Fruit fly (Drosophila melanogaster): ENCODE measurements around the gene CG4362.

CG4362 gene

DNA sequence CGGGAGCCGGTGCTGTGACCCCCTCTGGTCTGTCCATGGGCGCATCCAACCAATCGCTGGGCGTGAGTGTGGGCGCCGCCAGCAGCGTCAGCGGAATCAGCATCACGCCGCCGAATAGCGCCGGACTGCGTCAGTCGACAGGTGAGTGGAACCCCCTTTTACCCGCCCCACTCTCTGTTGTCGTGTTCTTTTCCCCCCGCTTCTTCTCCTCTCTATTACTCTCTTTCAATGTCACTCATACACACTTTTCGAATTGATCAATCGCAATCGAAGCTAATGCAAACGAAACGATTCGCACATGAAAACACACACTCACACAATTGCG, 3.1 kb upstream of the CG4362 start (continued):
- TF ChIP-seq ttk (GFP tag; IDR thresholded peaks at IDR 0.05) (no peak), yki (optimal IDR thresholded peaks at IDR 0.05) (no peak), Ptx1 (GFP tag; IDR thresholded peaks at IDR 0.05) (0 out of 2 replicates have a peak, but pooled peaks have one; percentile 31), Atf6 (GFP tag; IDR thresholded peaks at IDR 0.05) (no peak), Hr78 (GFP tag; optimal IDR thresholded peaks at IDR 0.05) (no peak), Doc3 (GFP tag; IDR thresholded peaks at IDR 0.05; ENCODE audit: partially characterized antibody) (no peak), ato (GFP tag; IDR thresholded peaks at IDR 0.05; ENCODE audit: partially characterized antibody) (no peak), CG17361 (GFP tag; IDR thresholded peaks at IDR 0.05) (no peak), Hmx (GFP tag; optimal IDR thresholded peaks at IDR 0.05) (no peak), Sry-β (GFP tag; optimal IDR thresholded peaks at IDR 0.05) (no peak), tgo (GFP tag; IDR thresholded peaks at IDR 0.05) (no peak), ham (GFP tag; IDR thresholded peaks at IDR 0.05) (no peak), CG10267 (tag; optimal IDR thresholded peaks at IDR 0.05) (no peak), CG17359 (tag; optimal IDR thresholded peaks at IDR 0.05) (no peak), sd (tag; optimal IDR thresholded peaks at IDR 0.05) (no peak), NK7.1 (GFP tag; optimal IDR thresholded peaks at IDR 0.05) (no peak), CG17385 (GFP tag; optimal IDR thresholded peaks at IDR 0.05) (no peak), bbx (GFP tag; IDR thresholded peaks at IDR 0.05; ENCODE audit: partially characterized antibody) (0 out of 2 replicates have a peak, but pooled peaks have one; percentile 4), CG9932 (GFP tag; IDR thresholded peaks at IDR 0.05) (0 out of 2 replicates have a peak, but pooled peaks have one; percentile 24), dpn (GFP tag; optimal IDR thresholded peaks at IDR 0.05) (no peak), ftz-f1 (GFP tag; optimal IDR thresholded peaks at IDR 0.05) (peak; percentile 33), CG32767 (GFP tag; IDR thresholded peaks at IDR 0.05) (no peak; the same call in 1 of the 2 replicates), stc (GFP tag; IDR thresholded peaks at IDR 0.05) (0 out of 2 replicates have a peak, but pooled peaks have one; percentile 4), prd (optimal IDR thresholded peaks at IDR 0.05) (no peak), prd (GFP tag; IDR thresholded peaks at IDR 0.05) (0 out of 3 replicates have a peak, but pooled peaks have one; percentile 18), unpg (GFP tag; optimal IDR thresholded peaks at IDR 0.05) (no peak), Pdp1 (GFP tag; optimal IDR thresholded peaks at IDR 0.05) (no peak), CG7372 (GFP tag; IDR thresholded peaks at IDR 0.05) (no peak), Scr (GFP tag; IDR thresholded peaks at IDR 0.05; ENCODE audit: partially characterized antibody) (no peak), CG11247 (GFP tag; IDR thresholded peaks at IDR 0.05) (peak; percentile 31; the same call in 1 of the 2 replicates), CG17328 (GFP tag; IDR thresholded peaks at IDR 0.05) (no peak), row (GFP tag; IDR thresholded peaks at IDR 0.05) (0 out of 3 replicates have a peak, but pooled peaks have one; percentile 4), CG11093 (GFP tag; IDR thresholded peaks at IDR 0.05) (no peak), CG17568 (GFP tag; optimal IDR thresholded peaks at IDR 0.05) (no peak), emc (GFP tag; optimal IDR thresholded peaks at IDR 0.05) (no peak), H15 (GFP tag; IDR thresholded peaks at IDR 0.05) (no peak), schlank (tag; optimal IDR thresholded peaks at IDR 0.05) (no peak), B-H2 (GFP tag; optimal IDR thresholded peaks at IDR 0.05) (no peak), CG33213 (GFP tag; optimal IDR thresholded peaks at IDR 0.05) (no peak), br (optimal IDR thresholded peaks at IDR 0.05) (no peak), CG9876 (GFP tag; optimal IDR thresholded peaks at IDR 0.05) (peak; percentile 23), Sox100B (GFP tag; optimal IDR thresholded peaks at IDR 0.05) (no peak)
